Fruit fly (Drosophila melanogaster): Measurements from ENCODE around the gene chinmo.

Gene chinmo

dm6 chr2L:1615753-1616152, 35.3 kb upstream of the chinmo start (continued):
- no peak for TF ChIP-seq nom (GFP tag; optimal IDR thresholded peaks at IDR 0.05)
- TF ChIP-seq Dip3 (GFP tag; optimal IDR thresholded peaks at IDR 0.05): peak; percentile 5
- TF ChIP-seq CG17385 (GFP tag; optimal IDR thresholded peaks at IDR 0.05): peak; percentile 52
- TF ChIP-seq mld (GFP tag; IDR thresholded peaks at IDR 0.05; ENCODE audit: partially characterized antibody): no peak
- no peak for TF ChIP-seq fd64A (GFP tag; optimal IDR thresholded peaks at IDR 0.05)
- peak; percentile 9 for TF ChIP-seq Bteb2 (GFP tag; optimal IDR thresholded peaks at IDR 0.05)
- no peak for TF ChIP-seq CG14860 (GFP tag; IDR thresholded peaks at IDR 0.05; ENCODE audit: partially characterized antibody)
- TF ChIP-seq ci (GFP tag; IDR thresholded peaks at IDR 0.05): peak; percentile 82
- no peak for TF ChIP-seq luna (GFP tag; optimal IDR thresholded peaks at IDR 0.05)
- no peak for TF ChIP-seq C15 (GFP tag; IDR thresholded peaks at IDR 0.05)
- no peak for TF ChIP-seq mirr (GFP tag; optimal IDR thresholded peaks at IDR 0.05)
- TF ChIP-seq btn (GFP tag; optimal IDR thresholded peaks at IDR 0.05): peak; percentile 53
- peak; percentile 63; the same call in 1 of the 2 replicates for TF ChIP-seq Ada2b (GFP tag; IDR thresholded peaks at IDR 0.05)
- peak; percentile 38 for TF ChIP-seq CG33213 (GFP tag; optimal IDR thresholded peaks at IDR 0.05)
- peak; percentile 72 for TF ChIP-seq CG31441 (GFP tag; IDR thresholded peaks at IDR 0.05)
- TF ChIP-seq CG18011 (GFP tag; optimal IDR thresholded peaks at IDR 0.05): no peak
- TF ChIP-seq ap (GFP tag; IDR thresholded peaks at IDR 0.05): peak; percentile 32; the same call in 1 of the 2 replicates
- TF ChIP-seq maf-S (GFP tag; optimal IDR thresholded peaks at IDR 0.05): no peak
- TF ChIP-seq CG7963 (GFP tag; IDR thresholded peaks at IDR 0.05; ENCODE audit: partially characterized antibody): no peak
- TF ChIP-seq Max (GFP tag; optimal IDR thresholded peaks at IDR 0.05): peak; percentile 32
- TF ChIP-seq Hmr (GFP tag; optimal IDR thresholded peaks at IDR 0.05): peak; percentile 76
- peak; percentile 59; the same call in 1 of the 2 replicates for TF ChIP-seq CG14441 (GFP tag; IDR thresholded peaks at IDR 0.05)
- TF ChIP-seq CG3065 (GFP tag; optimal IDR thresholded peaks at IDR 0.05): no peak
- TF ChIP-seq CG14014 (GFP tag; IDR thresholded peaks at IDR 0.05): peak; percentile 62
- TF ChIP-seq Aef1 (GFP tag; IDR thresholded peaks at IDR 0.05): peak; percentile 61
- TF ChIP-seq CG3995 (GFP tag; optimal IDR thresholded peaks at IDR 0.05): no peak
- peak; percentile 41 for TF ChIP-seq trem (tag; optimal IDR thresholded peaks at IDR 0.05)
- TF ChIP-seq yki (optimal IDR thresholded peaks at IDR 0.05): no peak
- 0 out of 2 replicates have a peak, but pooled peaks have one; percentile 19 for TF ChIP-seq danr (GFP tag; IDR thresholded peaks at IDR 0.05)
- TF ChIP-seq wek (GFP tag; optimal IDR thresholded peaks at IDR 0.05): peak; percentile 21
- no peak for TF ChIP-seq p53 (GFP tag; optimal IDR thresholded peaks at IDR 0.05)
- no peak for TF ChIP-seq pita (GFP tag; optimal IDR thresholded peaks at IDR 0.05)
- no peak for TF ChIP-seq vnd (GFP tag; IDR thresholded peaks at IDR 0.05; ENCODE audit: partially characterized antibody)
- TF ChIP-seq cwo (GFP tag; optimal IDR thresholded peaks at IDR 0.05): peak; percentile 71
- TF ChIP-seq fru (optimal IDR thresholded peaks at IDR 0.05): no peak
- TF ChIP-seq zf30C (GFP tag; optimal IDR thresholded peaks at IDR 0.05): no peak
- peak in 1 of 2 experiments; percentile 79 for TF ChIP-seq bsh (GFP tag; optimal IDR thresholded peaks at IDR 0.05)
- TF ChIP-seq org-1 (GFP tag; optimal IDR thresholded peaks at IDR 0.05): peak; percentile 46
- TF ChIP-seq CoRest (tag; optimal IDR thresholded peaks at IDR 0.05): peak; percentile 53
- TF ChIP-seq CG2202 (tag; optimal IDR thresholded peaks at IDR 0.05): no peak
- TF ChIP-seq gce (GFP tag; IDR thresholded peaks at IDR 0.05): peak; percentile 74; the same call in 2 of the 3 replicates

- TF ChIP-seq sr (GFP tag; IDR thresholded peaks at IDR 0.05): no peak
- 0 out of 4 replicates have a peak, but pooled peaks have one; percentile 45 for TF ChIP-seq chinmo (GFP tag; IDR thresholded peaks at IDR 0.05; ENCODE audit: partially characterized antibody)
- no peak for TF ChIP-seq CG9817 (tag; optimal IDR thresholded peaks at IDR 0.05)
- TF ChIP-seq gfzf (GFP tag; optimal IDR thresholded peaks at IDR 0.05): no peak
- 0 out of 3 replicates have a peak, but pooled peaks have one; percentile 18 for TF ChIP-seq ci (GFP tag; IDR thresholded peaks at IDR 0.05)
- TF ChIP-seq Deaf1 (tag; optimal IDR thresholded peaks at IDR 0.05): no peak
- TF ChIP-seq Ets97D (GFP tag; optimal IDR thresholded peaks at IDR 0.05): peak; percentile 14
- peak; percentile 59 to 79 for TF ChIP-seq Trl (optimal IDR thresholded peaks at IDR 0.05)
- TF ChIP-seq Trl (GFP tag; optimal IDR thresholded peaks at IDR 0.05): no peak
- no peak for TF ChIP-seq Usf (GFP tag; optimal IDR thresholded peaks at IDR 0.05)
- no peak for TF ChIP-seq CG12659 (GFP tag; optimal IDR thresholded peaks at IDR 0.05)
- TF ChIP-seq sens-2 (GFP tag; IDR thresholded peaks at IDR 0.05): no peak
- TF ChIP-seq crol (GFP tag; IDR thresholded peaks at IDR 0.05): peak; percentile 66
- TF ChIP-seq CG34224 (GFP tag; IDR thresholded peaks at IDR 0.05; ENCODE audit: partially characterized antibody): peak; percentile 11; the same call in 1 of the 3 replicates
- TF ChIP-seq nom (GFP tag; optimal IDR thresholded peaks at IDR 0.05): peak; percentile 59
Observed at dm6 chr2L:1617712-1618111, 33.3 kb upstream of the chinmo start.
